Worm (Caenorhabditis elegans): ENCODE results near the gene vps-22.

ce11 chrIII:4918906-4919305 lies 43.4 kb downstream of the vps-22 start:
- no peak for TF ChIP-seq snpc-4 (tag; optimal IDR thresholded peaks at IDR 0.05)
- no peak for TF ChIP-seq nhr-28 (tag; optimal IDR thresholded peaks at IDR 0.05)
- no peak for TF ChIP-seq nhr-10 (tag; optimal IDR thresholded peaks at IDR 0.05)
- TF ChIP-seq fkh-10 (GFP tag; optimal IDR thresholded peaks at IDR 0.05) = no peak
- no peak for TF ChIP-seq fos-1 (tag; optimal IDR thresholded peaks at IDR 0.05)
- no peak for TF ChIP-seq ceh-82 (tag; optimal IDR thresholded peaks at IDR 0.05)
- TF ChIP-seq Y48G9A.11 (GFP tag; IDR thresholded peaks at IDR 0.05) = no peak
- TF ChIP-seq daf-16 (GFP tag; optimal IDR thresholded peaks at IDR 0.05) = no peak
- no peak for TF ChIP-seq daf-16 (tag; optimal IDR thresholded peaks at IDR 0.05)
- no peak for TF ChIP-seq nhr-237 (tag; optimal IDR thresholded peaks at IDR 0.05)
- peak in 1 of 2 experiments; percentile 95 for TF ChIP-seq unc-62 (GFP tag; optimal IDR thresholded peaks at IDR 0.05 in 1 of 2)
- TF ChIP-seq unc-62 (tag; optimal IDR thresholded peaks at IDR 0.05) = no peak
- no peak for TF ChIP-seq daf-19 (GFP tag; conservative IDR thresholded peaks at IDR 0.05)
- TF ChIP-seq ZK546.5 (tag; optimal IDR thresholded peaks at IDR 0.05) = no peak
- no peak for TF ChIP-seq F10B5.3 (tag; optimal IDR thresholded peaks at IDR 0.05)
- TF ChIP-seq nhr-6 (tag; optimal IDR thresholded peaks at IDR 0.05) = no peak
